Worm (Caenorhabditis elegans) whole organism, L4 larva: ENCODE data around the gene srx-16.
A peak's percentile ranks its signal among the peaks of the same experiment; 100 is the strongest.

Experiments used
- Y105C5A.15 ChIP-seq: fragments of 200-800 bp; sonication (Bioruptor generic); IDR thresholded peaks from 2 replicates; pipeline ENCODE4 v1.3.6; 2022; ENCODE audit warnings: missing genetic modification characterization, missing compliant biosample characterization
- Y75B8A.6 ChIP-seq: fragments of 200-800 bp; sonication (Bioruptor generic); IDR thresholded peaks from 2 replicates; pipeline ENCODE4 v1.3.6; 2022; ENCODE audit warnings: missing genetic modification reagents, missing genetic modification characterization, missing compliant biosample characterization
- ZK337.2 ChIP-seq: fragments of 200-800 bp; sonication (Bioruptor generic); IDR thresholded peaks from 2 replicates; pipeline ENCODE4 v1.3.6; 2022; ENCODE audit warnings: missing genetic modification reagents, missing genetic modification characterization, missing compliant biosample characterization
- aha-1 ChIP-seq: fragments of 150-350 bp; peaks from one replicate; lab custom pipeline; 2014; ENCODE audit warnings: missing biosample characterization, missing genetic modification characterization
- ceh-44 ChIP-seq: fragments of 200-800 bp; sonication (Bioruptor generic); IDR thresholded peaks from 2 replicates; pipeline ENCODE4 v1.3.6; 2022; ENCODE audit warnings: missing genetic modification reagents, missing genetic modification characterization, missing compliant biosample characterization
- ceh-62 ChIP-seq: sonication (generic microtip); optimal IDR thresholded peaks from 2 replicates; lab custom pipeline; 2017; ENCODE audit warnings: missing biosample characterization, missing genetic modification characterization
- ceh-82 ChIP-seq: sonication (generic microtip); optimal IDR thresholded peaks from 2 replicates; lab custom pipeline; 2017; ENCODE audit warnings: missing biosample characterization, missing genetic modification characterization
- ces-1 ChIP-seq: fragments of 150-350 bp; sonication (generic microtip); optimal IDR thresholded peaks from 4 replicates; lab custom pipeline; 2014; ENCODE audit warnings: missing biosample characterization, missing genetic modification reagents, missing genetic modification characterization
- daf-12 ChIP-seq: fragments of 150-350 bp; optimal IDR thresholded peaks from 2 replicates; lab custom pipeline; 2014; ENCODE audit warnings: missing biosample characterization, missing genetic modification reagents, missing genetic modification characterization
- dmd-9 ChIP-seq: fragments of 200-800 bp; sonication (Bioruptor generic); IDR thresholded peaks from 2 replicates; pipeline ENCODE4 v1.3.6; 2022; ENCODE audit warnings: missing genetic modification reagents, missing genetic modification characterization, missing compliant biosample characterization
- dve-1 ChIP-seq: sonication (generic microtip); optimal IDR thresholded peaks from 2 replicates; lab custom pipeline; 2017; ENCODE audit warnings: antibody characterized with exemption, mild to moderate bottlenecking, missing genetic modification characterization, missing compliant biosample characterization; ENCODE audit not compliant: insufficient read depth
- egl-27 ChIP-seq: sonication (generic microtip); optimal IDR thresholded peaks from 3 replicates; lab custom pipeline; 2017; ENCODE audit warnings: missing biosample characterization, missing genetic modification reagents, missing genetic modification characterization
- hmg-1.1 ChIP-seq: fragments of 200-800 bp; sonication (Bioruptor generic); IDR thresholded peaks from 2 replicates; pipeline ENCODE4 v1.3.6; 2022; ENCODE audit warnings: missing genetic modification reagents, missing genetic modification characterization, missing compliant biosample characterization
- lin-13 ChIP-seq: fragments of 150-350 bp; optimal IDR thresholded peaks from 2 replicates; lab custom pipeline; 2014; ENCODE audit warnings: missing biosample characterization, missing genetic modification reagents, missing genetic modification characterization
- mdl-1 ChIP-seq, 2 experiments: fragments of 150-350 bp in 1 of 2; sonication (generic microtip) in 1 of 2; optimal IDR thresholded peaks; 2 replicates each; lab custom pipeline; 2014 to 2017; ENCODE audit warnings: missing biosample characterization in 2 of 2, missing genetic modification characterization in 2 of 2
- mxl-3 ChIP-seq: fragments of 200-800 bp; sonication (Bioruptor generic); optimal IDR thresholded peaks from 2 replicates; lab custom pipeline; 2018; ENCODE audit warnings: mild to moderate bottlenecking, missing genetic modification characterization, missing compliant biosample characterization
- nhr-25 ChIP-seq: sonication (generic microtip); optimal IDR thresholded peaks from 2 replicates; lab custom pipeline; 2017; ENCODE audit warnings: missing genetic modification characterization, mild to moderate bottlenecking, missing compliant biosample characterization, antibody characterized with exemption, moderate library complexity, borderline replicate concordance; ENCODE audit not compliant: insufficient read depth
- nhr-28 ChIP-seq: fragments of 150-350 bp; optimal IDR thresholded peaks from 2 replicates; lab custom pipeline; 2014; ENCODE audit warnings: missing biosample characterization, missing genetic modification characterization
- nhr-41 ChIP-seq: fragments of 200-800 bp; sonication (Bioruptor generic); IDR thresholded peaks from 2 replicates; pipeline ENCODE4 v1.3.6; 2022; ENCODE audit warnings: missing genetic modification reagents, missing genetic modification characterization, missing compliant biosample characterization
- nhr-48 ChIP-seq: sonication (generic microtip); optimal IDR thresholded peaks from 2 replicates; lab custom pipeline; 2016; ENCODE audit warnings: mild to moderate bottlenecking, missing genetic modification characterization, missing compliant biosample characterization
- snpc-1.2 ChIP-seq: fragments of 200-800 bp; sonication (Bioruptor generic); IDR thresholded peaks from 2 replicates; pipeline ENCODE4 v1.3.6; 2022; ENCODE audit warnings: missing genetic modification reagents, missing genetic modification characterization, missing compliant biosample characterization
- spr-3 ChIP-seq: fragments of 200-800 bp; sonication (Bioruptor generic); optimal IDR thresholded peaks from 2 replicates; lab custom pipeline; 2018; ENCODE audit warnings: mild to moderate bottlenecking, missing genetic modification characterization, missing compliant biosample characterization
- unc-62 ChIP-seq, 3 experiments: fragments of 150-350 bp in 1 of 3; sonication (generic microtip); optimal IDR thresholded peaks in 2 of 3; peaks in 1 of 3; 1 replicate in 1 of 3; 2 replicates in 2 of 3; lab custom pipeline; 2014 to 2017; ENCODE audit warnings: missing biosample characterization in 3 of 3, missing genetic modification characterization in 3 of 3, missing genetic modification reagents in 3 of 3, missing genotype in 1 of 3

Gene srx-16

DNA sequence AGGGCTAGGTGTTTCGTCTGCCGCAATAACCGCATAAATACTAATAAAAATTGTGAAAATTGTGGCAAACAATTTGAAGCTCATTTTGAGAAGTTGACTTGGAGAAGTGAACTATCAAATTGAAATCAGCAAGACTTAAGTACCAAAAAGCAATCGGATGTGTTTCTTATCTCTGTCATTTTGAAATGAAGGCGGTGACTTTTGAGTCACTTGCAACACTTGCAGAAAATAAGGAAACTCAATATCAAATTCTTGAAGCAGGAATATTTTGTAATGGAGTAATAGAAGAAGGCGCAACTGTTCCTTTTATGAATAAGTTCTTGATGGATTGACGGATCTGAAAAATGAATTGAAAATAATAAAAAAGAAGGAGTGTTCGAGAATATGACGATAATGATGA, 24.8 kb upstream of the srx-16 start, which contains the start of gene T07H8.11:
Gene T07H8.11, minus strand, starts transcription at position 101 of the 400 bp plus-strand sequence.
- TF ChIP-seq Y75B8A.6 (GFP tag; lab: Robert Waterston, UW), result no peak
- TF ChIP-seq dmd-9 (GFP tag; lab: Robert Waterston, UW), result no peak
- no peak for TF ChIP-seq ZK337.2 (GFP tag; lab: Robert Waterston, UW)
- no peak for TF ChIP-seq ceh-82 (tag; lab: Kevin White, UChicago)

DNA sequence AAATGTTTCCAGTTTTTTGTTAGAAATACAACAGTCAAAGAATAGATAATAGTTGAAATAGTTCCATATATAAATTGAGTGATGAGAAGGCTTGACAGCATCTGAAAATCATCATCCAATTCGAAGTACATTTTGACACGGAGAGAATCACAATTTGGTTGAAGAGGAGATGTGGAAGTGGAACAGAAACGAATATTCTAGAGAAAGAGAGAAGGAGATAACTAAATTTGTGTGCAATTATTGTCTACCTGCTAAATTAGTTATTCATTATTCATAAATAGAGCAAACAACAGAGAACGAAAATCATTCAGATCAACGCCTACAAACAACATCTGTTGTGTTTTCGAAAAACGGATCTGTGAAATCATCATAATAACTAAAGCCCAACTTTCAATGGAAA, 22.4 kb upstream of the srx-16 start, which contains the start of gene srg-31:
Gene srg-31, minus strand, starts transcription at position 101 of the 400 bp plus-strand sequence.
- TF ChIP-seq nhr-25 (tag; lab: Kevin White, UChicago), result no peak
- no peak for TF ChIP-seq daf-12
- TF ChIP-seq unc-62 (GFP tag; optimal IDR thresholded peaks at IDR 0.05 in 1 of 2; lab: Kevin White, UChicago), result peak in 1 of 2 experiments; percentile 51
- TF ChIP-seq unc-62 (tag; optimal IDR thresholded peaks at IDR 0.05; lab: Kevin White, UChicago), result no peak
- TF ChIP-seq ceh-62 (tag; lab: Kevin White, UChicago), result no peak
- no peak for TF ChIP-seq spr-3 (GFP tag; lab: Kevin White, UChicago)

DNA sequence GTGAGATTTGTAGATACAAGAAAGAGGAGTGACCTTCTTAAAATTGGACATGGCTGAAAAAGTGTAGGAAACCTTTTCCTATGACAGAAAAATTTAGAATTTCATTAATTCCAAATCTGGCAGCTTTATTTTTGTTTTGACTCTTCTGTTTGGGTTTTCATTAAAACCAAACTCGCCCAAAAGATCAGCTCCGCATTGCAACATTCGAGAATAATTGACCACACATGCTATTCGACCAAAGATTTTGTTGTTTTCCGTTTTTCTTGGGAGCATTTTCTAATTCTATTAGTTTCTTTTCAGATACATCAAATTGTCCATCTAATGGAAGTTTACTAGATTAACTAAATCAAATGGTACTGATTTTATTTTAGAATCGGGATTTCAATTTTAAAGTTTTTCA, 19.9 kb upstream of the srx-16 start, which contains the start of gene mec-1:
Gene mec-1, plus strand, starts transcription at position 301 of the 400 bp plus-strand sequence.
- peak; percentile 58 for TF ChIP-seq aha-1 (tag; lab: Kevin White, UChicago)
- TF ChIP-seq ces-1 (GFP tag; lab: Kevin White, UChicago), result no peak

DNA sequence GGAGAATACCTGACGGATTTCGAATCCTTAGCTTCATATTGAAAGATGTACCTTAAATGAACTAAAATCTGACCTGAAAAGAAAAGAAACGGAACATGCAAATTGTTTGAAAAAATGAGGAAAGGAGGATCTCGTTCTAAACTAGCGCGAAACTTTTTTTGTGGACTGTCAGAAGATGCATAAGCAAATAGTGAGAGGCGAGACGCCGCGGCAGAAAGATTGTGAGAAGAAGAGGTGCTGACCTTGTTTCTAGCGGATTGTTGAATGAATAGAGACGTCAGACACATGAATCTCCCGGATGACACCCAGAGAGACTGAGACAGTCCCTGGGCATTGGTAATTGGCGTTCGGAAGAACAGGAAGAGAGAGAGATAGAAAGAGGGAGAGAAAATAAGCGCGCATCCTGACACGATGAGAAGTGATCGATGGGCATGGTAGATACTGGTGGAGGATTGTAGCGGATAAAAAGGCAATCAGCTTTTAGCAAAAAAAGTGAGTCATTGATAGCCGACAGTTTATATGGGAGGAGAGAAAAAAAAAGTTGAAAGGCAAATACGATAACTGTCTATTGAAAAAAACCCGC, 6.1 kb upstream of the srx-16 start, which contains the start of gene ptr-15:
Gene ptr-15, minus strand, starts transcription at position 51 of the 583 bp plus-strand sequence.
- no peak for TF ChIP-seq lin-13 (GFP tag; lab: Kevin White, UChicago)
- no peak for TF ChIP-seq snpc-1.2 (GFP tag; lab: Robert Waterston, UW)
- TF ChIP-seq mdl-1 (tag; optimal IDR thresholded peaks at IDR 0.05; lab: Kevin White, UChicago), result peak in 1 of 2 experiments; percentile 35
- TF ChIP-seq Y105C5A.15, result no peak
- TF ChIP-seq dve-1 (tag; lab: Kevin White, UChicago), result no peak
- no peak for TF ChIP-seq hmg-1.1 (GFP tag; lab: Robert Waterston, UW)
- TF ChIP-seq mxl-3 (GFP tag; lab: Kevin White, UChicago), result peak; percentile 70
- TF ChIP-seq nhr-28 (tag; lab: Kevin White, UChicago), result peak; percentile 32
- TF ChIP-seq unc-62 (GFP tag; optimal IDR thresholded peaks at IDR 0.05 in 1 of 2; lab: Kevin White, UChicago), result peak in 1 of 2 experiments; percentile 10
- no peak for TF ChIP-seq unc-62 (tag; optimal IDR thresholded peaks at IDR 0.05; lab: Kevin White, UChicago)
- peak; percentile 21 for TF ChIP-seq nhr-48 (tag; lab: Kevin White, UChicago)
- TF ChIP-seq, all 104 proteins: peak for 5

DNA sequence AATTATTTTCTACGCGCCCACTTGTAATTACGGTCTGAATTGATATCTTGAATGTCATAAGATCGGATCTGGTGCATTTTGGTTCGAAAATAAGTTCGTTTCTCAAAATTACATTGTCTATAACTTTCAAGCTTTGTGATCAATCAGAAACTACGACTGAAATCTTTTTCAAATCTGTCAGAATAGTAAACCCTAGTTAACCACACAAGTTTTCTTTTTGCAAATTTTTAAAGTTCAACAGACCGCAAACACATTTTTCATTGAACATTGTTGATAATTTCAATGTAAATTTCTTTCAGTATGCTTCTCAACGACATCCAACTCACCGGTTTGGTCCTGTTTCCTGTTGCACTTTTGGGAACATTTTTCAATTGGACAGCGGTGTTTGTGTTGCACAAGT, 4.6 kb upstream of the srx-16 start, which contains the start of gene srx-59:
Gene srx-59, plus strand, starts transcription at position 301 of the 400 bp plus-strand sequence.
- TF ChIP-seq unc-62 (GFP tag; optimal IDR thresholded peaks at IDR 0.05 in 1 of 2; lab: Kevin White, UChicago), result peak in 1 of 2 experiments; percentile 19
- TF ChIP-seq unc-62 (tag; optimal IDR thresholded peaks at IDR 0.05; lab: Kevin White, UChicago), result no peak
- TF ChIP-seq hmg-1.1 (GFP tag; lab: Robert Waterston, UW), result no peak

DNA sequence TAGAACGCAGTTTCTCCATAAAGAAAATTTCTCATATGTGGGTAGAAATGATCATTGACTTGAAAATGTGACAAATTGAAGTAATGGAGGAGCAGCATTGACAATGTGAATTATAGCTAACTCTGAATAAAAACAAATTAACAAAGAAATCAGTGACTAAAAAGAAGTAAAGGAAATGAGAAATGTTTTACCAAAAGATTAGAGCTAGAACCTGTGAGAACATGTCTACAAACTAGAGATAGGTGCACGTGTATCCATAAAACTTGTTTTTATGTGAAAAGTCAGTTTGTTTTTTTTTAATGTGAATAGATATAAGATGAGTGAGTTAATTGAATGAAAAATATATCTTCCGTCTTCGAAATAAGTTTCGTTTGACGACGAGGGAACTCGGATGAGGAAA, 2.9 kb downstream of the srx-16 start, which contains the start of gene sre-12:
Gene sre-12, minus strand, starts transcription at position 101 of the 400 bp plus-strand sequence.
- TF ChIP-seq nhr-41 (GFP tag; lab: Robert Waterston, UW), result no peak

DNA sequence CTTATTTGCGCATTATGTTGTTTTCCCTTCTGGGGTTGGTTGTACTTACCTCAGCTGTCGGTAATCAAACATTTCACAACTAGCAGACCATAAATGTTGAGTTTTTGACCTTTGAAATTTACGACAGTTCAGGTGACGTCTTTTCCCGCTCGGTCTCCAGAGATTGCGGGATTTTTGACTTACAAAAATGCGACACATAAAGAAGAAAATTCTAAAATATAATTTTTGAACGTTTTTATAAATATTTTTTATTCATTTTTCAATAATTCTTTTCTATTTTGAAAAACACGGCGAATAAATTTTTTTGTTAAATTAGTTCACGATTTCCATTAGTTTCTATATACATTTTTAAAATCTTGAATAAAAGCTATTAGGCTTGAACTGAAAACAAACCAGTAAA, 6.7 kb downstream of the srx-16 start, which contains the start of gene nhr-161:
Gene nhr-161, minus strand, starts transcription at position 101 of the 400 bp plus-strand sequence.
- no peak for TF ChIP-seq egl-27 (tag; lab: Kevin White, UChicago)
- TF ChIP-seq ceh-44, result no peak
- no peak for TF ChIP-seq ceh-82 (tag; lab: Kevin White, UChicago)
